Fruit fly (Drosophila melanogaster): Measurements from ENCODE around the gene CG1572.

CG1572 gene

DNA sequence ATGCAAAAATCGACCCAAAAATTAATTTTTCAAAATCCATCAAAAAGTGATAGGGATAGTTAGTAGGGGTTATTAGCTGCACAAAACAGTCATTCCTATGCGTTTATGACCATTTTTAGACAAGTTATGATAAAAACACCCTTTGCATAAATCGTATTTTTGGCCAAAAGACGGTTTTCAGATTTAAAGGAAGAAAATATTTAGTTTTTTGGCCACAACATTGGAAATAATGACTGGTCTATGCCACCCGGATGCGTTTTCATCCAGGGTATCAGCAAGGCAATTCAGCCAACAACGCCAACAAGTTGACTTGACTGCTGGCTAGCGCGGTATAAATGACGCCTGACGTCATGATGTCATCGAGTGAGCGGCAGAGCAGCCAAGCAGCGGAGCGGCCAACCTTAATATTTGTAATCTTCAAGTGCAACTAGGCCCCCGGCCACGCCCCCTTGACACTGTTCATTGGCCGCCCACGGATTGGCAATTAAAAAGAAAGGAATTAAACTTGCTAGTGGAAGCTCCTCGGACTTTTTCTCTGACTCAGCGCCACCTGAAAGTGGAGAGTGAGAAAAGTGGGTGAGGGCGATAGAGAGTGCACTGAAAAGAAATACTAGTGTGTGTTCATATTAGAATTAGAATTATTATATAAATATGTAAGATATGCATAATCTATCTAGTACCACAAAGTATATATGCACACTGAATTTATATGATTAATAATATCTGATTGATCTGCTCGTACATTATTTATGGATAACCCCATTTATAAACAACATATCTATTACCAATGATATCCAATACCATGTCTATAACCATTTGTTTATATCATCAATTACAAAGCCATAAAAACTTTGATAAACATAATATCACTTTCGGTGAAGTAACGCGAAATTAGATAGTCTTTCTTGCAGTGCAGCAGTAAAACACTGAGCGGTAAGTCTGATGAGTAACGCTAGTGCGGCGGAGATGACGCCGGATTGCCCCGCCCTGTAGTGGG, 1.6 kb upstream of the CG1572 start:
- TF ChIP-seq CTCF (optimal IDR thresholded peaks at IDR 0.05) (no peak), CG8478 (optimal IDR thresholded peaks at IDR 0.05) (no peak)

DNA sequence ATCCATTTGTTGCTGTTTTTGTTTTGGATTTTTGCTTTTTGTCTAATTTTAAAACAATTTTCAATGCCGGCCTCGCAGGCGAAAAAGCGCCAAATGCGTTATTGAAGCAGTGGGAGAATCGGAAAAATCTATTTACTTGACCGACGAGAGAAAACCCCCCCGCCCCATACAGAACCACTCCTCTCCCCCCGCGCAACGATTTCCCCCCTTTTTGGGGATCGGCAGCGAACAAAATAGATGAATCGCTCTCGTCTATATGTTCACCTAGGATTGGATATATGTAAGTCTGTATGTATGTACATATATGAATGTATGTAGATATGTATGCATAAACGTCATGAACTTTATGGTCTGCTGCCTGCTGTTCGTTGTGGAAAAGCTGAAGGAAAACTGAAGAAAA, 1.7 kb downstream of the CG1572 start:
- TF ChIP-seq CG8478 (optimal IDR thresholded peaks at IDR 0.05), result no peak
- no peak for TF ChIP-seq CTCF (optimal IDR thresholded peaks at IDR 0.05)

DNA sequence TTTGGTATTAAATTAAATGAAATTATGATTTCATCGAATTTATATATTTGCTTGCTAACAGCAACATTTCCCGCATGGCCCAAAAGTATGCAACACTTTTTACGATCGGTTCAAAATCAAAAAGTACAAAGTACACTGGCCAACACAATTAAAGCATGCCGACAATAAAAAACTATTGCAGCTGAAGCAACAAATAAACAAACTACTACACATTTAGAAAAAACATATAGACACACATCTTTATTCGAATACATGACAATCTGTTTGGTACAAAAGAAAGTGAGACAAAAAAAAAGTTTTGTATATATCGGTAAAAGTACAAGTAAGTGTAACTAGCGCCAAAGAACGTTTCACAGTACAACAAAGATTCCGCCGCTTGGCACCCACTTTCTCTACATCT, 3.4 kb downstream of the CG1572 start:
- no peak for TF ChIP-seq CG8478 (optimal IDR thresholded peaks at IDR 0.05)
- no peak for TF ChIP-seq CTCF (optimal IDR thresholded peaks at IDR 0.05)

DNA sequence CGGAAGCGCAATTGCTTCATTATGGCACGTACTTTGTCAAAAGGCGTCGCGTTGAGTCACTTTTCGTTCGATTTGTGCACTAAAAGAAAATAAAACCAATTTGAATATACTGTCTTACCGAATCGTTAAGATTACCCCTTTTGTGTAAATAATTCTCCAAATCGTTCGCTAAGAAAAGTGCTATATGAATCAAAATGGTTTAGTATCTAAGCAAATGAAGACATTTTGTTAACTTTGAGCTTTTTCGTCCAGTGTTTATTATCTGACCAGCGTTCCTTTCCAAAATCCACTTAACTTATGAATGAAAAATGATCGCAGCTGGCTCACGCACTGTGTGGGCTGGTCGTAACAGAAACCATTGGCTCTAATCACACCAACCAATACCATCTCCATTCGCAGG, 8.4 kb downstream of the CG1572 start:
- TF ChIP-seq CG8478 (optimal IDR thresholded peaks at IDR 0.05) (no peak), CTCF (optimal IDR thresholded peaks at IDR 0.05) (no peak)

DNA sequence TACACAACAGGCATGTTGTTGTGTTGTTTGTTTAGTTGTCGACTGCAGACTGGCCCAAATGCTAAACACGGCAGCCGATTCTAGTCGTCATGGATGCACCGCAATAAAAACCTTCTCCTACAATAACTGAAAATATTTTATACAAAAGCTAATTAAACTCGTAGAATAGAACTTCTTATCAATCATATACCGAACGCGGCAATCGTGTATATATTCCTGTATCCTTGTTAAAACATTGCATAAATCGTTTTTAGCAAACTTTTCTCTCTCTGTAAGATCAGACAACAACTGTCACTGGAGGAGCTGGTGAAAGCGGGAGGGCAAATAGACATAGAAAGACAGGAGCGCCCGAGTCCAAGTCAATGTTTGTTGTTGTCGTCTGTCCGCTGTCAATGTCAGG, 9.8 kb downstream of the CG1572 start:
- TF ChIP-seq CG8478 (optimal IDR thresholded peaks at IDR 0.05) (no peak), CTCF (optimal IDR thresholded peaks at IDR 0.05) (no peak)

DNA sequence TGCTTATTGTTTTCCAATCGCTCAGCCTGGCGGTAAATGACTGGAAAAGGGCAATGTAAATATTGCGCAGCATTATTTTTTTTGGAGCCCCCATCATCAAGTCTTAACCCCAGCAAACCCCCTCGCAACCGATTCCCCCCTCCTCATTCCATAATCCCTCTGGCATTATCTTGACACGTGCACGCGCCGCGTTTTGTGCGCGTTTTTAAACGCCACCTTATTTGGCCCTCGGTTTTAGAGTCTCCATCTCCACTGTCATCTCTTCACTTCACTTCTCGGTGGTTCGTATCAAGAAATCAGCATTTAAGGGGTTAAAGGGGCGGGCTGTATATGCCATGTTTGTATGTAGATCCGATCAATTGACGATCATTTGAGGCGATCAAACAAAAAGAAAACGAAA, 11.5 kb downstream of the CG1572 start:
- no peak for TF ChIP-seq CTCF (optimal IDR thresholded peaks at IDR 0.05)
- no peak for TF ChIP-seq CG8478 (optimal IDR thresholded peaks at IDR 0.05)

DNA sequence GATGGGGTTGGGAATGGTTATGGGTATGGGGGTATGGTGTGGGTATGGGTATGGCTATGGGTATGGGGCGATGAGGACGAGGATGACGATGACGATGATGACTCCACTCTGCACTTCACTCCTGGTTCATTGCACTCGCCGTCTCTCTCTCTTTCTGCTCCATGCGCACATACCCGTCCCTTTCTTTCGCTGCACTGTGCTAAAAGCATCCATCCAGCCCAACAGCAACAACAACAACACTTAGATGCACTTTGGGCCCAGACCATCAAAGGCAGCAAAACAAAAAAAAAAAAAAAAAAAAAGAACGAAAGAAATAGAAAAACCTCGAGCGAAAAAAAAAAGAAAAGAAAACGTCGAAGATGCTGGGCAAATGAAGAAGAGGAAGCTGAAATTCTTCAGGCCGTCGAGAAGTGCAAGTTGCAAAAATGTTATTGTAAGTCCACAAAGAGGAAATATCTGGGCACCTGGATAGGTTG, 13.5 kb downstream of the CG1572 start:
- TF ChIP-seq CG8478 (optimal IDR thresholded peaks at IDR 0.05), result no peak
- TF ChIP-seq CTCF (optimal IDR thresholded peaks at IDR 0.05), result no peak

DNA sequence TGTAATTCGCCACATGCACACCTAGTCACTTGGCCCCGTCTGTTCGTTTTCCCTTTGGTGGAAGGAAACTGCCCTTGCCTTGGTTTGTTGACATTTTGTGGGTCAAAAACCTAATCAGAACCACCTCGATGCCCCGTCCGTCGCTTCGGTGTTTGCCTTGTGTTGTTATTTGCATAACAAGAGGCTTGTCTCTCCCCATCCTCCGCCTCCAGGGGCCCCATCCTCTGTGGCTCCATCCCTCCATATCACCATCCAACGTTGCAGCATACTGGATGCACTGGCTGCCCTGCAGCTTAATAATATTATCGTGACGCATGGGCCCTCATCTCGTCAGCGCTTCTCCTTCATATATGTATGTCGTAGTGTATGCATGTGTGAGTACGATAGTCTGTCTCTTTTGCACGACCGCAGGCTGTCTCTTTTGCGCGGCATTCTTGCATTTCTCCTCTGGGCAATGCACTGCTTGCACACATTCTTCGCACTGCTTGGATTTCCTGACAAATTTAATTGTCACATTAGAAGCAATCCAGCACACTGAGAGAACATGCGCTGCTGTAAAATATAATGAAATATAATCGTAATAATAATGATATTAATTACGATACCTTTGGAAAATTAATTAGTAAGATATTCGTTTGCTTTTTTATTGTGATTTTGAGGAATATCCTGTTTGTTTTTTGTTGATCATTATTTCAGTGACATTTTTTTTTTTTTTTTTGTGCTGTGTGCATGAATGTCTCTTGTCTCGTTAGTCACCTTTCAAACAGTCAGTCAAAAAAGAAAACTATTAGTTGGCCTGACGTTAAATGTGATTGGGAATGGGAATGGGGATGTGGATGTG, 14.1 kb downstream of the CG1572 start:
- no peak for TF ChIP-seq CTCF (optimal IDR thresholded peaks at IDR 0.05)
- no peak for TF ChIP-seq CG8478 (optimal IDR thresholded peaks at IDR 0.05)

DNA sequence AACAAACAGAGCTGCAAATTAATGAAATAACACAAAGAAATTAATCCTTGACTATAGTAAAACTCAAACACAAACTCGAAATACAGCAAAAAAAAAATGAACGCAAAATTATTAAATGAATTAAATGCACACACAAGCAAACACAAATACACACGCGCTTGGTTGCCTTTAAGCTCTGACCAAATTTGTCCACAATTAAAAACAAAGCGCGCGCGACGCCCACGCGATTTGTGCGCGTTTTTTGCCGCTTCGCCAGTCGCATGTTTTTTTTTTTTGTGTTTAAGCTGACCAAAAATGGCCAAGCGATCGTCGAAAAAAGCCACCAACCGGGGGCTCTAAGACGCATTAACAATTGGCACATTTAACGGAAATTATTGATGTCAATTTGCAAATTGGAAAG, 15.1 kb downstream of the CG1572 start:
- TF ChIP-seq CG8478 (optimal IDR thresholded peaks at IDR 0.05) (no peak), CTCF (optimal IDR thresholded peaks at IDR 0.05) (no peak)

DNA sequence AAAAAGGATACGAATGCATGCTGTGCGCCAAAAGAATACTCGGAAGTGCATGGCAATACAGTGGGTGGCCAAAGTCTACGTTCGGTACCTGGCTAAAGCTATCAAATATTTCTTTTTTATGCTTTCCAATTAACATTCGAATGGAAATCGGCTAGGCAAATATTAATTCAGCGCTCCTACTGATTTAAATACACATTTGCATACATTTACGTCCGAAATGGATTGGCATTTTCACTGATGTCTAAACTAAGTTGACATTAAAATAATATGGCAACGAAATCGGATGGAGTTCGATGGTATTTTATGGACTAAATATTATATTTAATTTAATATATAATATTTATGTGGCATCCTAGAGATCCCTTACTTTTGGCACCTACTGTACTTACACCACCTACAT, 16.0 kb downstream of the CG1572 start:
- no peak for TF ChIP-seq CTCF (optimal IDR thresholded peaks at IDR 0.05)
- no peak for TF ChIP-seq CG8478 (optimal IDR thresholded peaks at IDR 0.05)

DNA sequence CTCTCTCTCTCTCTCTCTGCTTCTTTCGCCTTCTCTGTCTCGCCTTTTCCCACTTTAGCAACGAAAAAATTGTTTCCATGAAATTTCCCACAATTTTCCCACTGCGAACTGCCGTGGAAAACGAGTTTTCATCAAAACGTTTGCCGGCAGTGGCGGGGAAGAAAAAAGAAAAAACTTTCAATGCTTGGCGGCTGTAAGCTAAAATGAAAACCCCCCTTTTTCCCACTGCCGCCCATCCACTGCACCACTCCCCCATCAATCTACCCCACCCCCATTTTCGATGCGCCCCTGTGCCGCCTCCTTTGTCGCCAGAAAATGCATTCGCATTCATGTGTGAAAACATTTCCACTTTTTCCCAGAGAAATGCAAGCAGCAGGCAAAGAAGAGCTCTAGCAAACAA, 27.2 kb downstream of the CG1572 start:
- TF ChIP-seq CG8478 (optimal IDR thresholded peaks at IDR 0.05) (no peak), CTCF (optimal IDR thresholded peaks at IDR 0.05) (no peak)

DNA sequence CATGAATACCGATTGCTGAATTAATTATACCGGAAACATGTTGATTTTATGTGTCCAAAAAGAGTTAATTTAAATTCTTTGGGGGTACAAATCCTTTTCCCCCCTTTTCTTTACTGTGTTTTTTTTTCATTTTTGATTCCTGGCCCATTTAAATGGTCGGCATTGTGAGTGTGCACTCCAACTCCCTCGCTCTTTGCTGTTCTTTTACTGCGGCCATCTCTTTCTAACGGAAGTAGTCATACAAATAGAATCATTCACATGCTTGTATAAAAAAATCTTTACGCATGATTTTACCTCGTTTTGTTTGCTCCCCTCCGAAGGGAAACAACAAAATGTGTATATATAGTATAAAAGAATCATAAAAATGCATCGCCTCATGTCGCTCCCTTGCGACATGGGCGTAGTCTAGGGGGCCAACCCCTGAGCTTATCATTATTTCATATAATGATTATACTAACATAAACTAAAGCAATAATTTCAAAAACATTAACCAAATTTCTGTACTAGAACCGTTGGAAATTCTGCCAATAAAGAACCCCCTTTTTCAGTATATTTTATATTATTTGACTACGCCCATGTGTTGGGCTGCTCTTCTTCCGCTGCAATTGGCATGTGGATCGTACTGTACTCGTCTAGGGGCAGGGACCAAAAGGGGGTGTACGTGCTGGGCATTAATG, 30.3 kb downstream of the CG1572 start:
- TF ChIP-seq CTCF (optimal IDR thresholded peaks at IDR 0.05) (no peak), CG8478 (optimal IDR thresholded peaks at IDR 0.05) (no peak)

DNA sequence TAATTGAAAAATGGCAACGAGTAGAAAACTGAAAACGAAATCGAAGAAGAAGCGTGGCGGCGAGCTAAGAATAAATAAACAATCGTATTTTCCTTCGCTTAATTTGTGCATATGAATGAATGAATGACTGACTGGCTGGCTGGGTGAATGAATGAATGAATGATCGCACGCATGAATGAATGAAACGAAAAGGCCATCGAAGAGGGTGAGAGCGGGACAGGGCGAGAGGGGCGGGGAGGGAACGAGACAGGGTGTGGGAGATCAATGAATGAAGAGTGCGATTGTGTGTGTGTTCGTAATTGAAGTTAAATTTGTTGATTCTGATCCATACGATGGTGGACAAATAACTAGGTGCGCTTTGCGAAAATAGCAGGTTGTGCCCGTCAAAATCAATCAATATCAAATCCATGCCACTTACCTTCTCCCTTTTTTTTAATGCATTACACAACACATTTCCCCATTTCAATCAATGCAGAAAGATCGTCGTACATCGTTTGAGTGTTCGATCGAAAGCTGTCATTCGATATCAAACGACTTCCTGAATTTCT, 31.3 kb downstream of the CG1572 start:
- TF ChIP-seq CTCF (optimal IDR thresholded peaks at IDR 0.05) (no peak), CG8478 (optimal IDR thresholded peaks at IDR 0.05) (no peak)

DNA sequence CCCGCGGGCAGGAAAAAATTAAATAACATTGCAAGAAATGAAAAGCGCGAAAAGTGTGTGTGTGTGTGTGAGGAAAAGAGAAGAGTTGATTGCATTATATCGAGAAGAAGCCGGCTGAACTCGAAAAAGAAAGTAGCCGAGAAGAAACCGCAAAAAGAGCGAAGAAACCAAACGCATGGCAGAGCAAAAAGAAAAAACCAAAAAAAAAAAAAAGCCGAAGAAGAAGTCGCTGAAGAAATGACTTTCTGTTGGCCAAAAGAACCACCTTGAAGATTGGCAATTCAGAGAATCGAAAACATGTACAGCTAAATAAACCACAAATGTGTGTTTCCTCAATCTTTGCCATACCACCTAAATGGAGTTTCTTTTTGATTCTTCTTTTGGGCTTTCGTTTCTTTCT, 34.5 kb downstream of the CG1572 start:
- TF ChIP-seq CG8478 (optimal IDR thresholded peaks at IDR 0.05), result no peak
- TF ChIP-seq CTCF (optimal IDR thresholded peaks at IDR 0.05), result no peak
